Fruit fly (Drosophila melanogaster) S2 (cell line): ENCODE measurements around the gene CG13048.

ENCODE experiments used
- CG8478 ChIP-seq: fragments of >200 bp; optimal IDR thresholded peaks from 2 replicates; lab custom pipeline; 2018
- CTCF ChIP-seq, 2 experiments: fragments of >200 bp; optimal IDR thresholded peaks; 2 replicates each; lab custom pipeline; 2018

The CG13048 gene

dm6 chr3L:16305820-16306650 is 22.3 kb upstream of the CG13048 start, which contains the start of the genes CG13043 and CG13063:
Gene CG13043, minus strand, starts transcription at chr3L:16305870.
Gene CG13063, plus strand, starts transcription at chr3L:16306600.
- TF ChIP-seq CG8478 (lab: Kevin White, UChicago): no peak
- TF ChIP-seq CTCF (optimal IDR thresholded peaks at IDR 0.05; lab: Kevin White, UChicago): no peak

dm6 chr3L:16303982-16304381 is 20.3 kb upstream of the CG13048 start, which contains the start of gene CG43249:
Gene CG43249, plus strand, starts transcription at chr3L:16304282.
- no peak for TF ChIP-seq CTCF (optimal IDR thresholded peaks at IDR 0.05; lab: Kevin White, UChicago)
- TF ChIP-seq CG8478 (lab: Kevin White, UChicago): no peak

- no peak for TF ChIP-seq CTCF (optimal IDR thresholded peaks at IDR 0.05; lab: Kevin White, UChicago)
- no peak for TF ChIP-seq CG8478 (lab: Kevin White, UChicago)
Measured at dm6 chr3L:16303078-16303477, 19.4 kb upstream of the CG13048 start, which contains the start of gene CG13044. Gene CG13044, minus strand, starts transcription at chr3L:16303178.

- no peak for TF ChIP-seq CTCF (optimal IDR thresholded peaks at IDR 0.05; lab: Kevin White, UChicago)
- no peak for TF ChIP-seq CG8478 (lab: Kevin White, UChicago)
Measured at dm6 chr3L:16301153-16301552, 17.4 kb upstream of the CG13048 start, which contains the start of gene CG4982. Gene CG4982, plus strand, starts transcription at chr3L:16301453.

- TF ChIP-seq CTCF (optimal IDR thresholded peaks at IDR 0.05; lab: Kevin White, UChicago) (no peak), CG8478 (lab: Kevin White, UChicago) (no peak)
Measured at dm6 chr3L:16295447-16295846, 11.7 kb upstream of the CG13048 start, which contains the start of gene CG4962. Gene CG4962, minus strand, starts transcription at chr3L:16295547.

dm6 chr3L:16291678-16292077 is 8.0 kb upstream of the CG13048 start:
- TF ChIP-seq CG8478 (lab: Kevin White, UChicago) (no peak), CTCF (optimal IDR thresholded peaks at IDR 0.05; lab: Kevin White, UChicago) (no peak)

- no peak for TF ChIP-seq CTCF (optimal IDR thresholded peaks at IDR 0.05; lab: Kevin White, UChicago)
- no peak for TF ChIP-seq CG8478 (lab: Kevin White, UChicago)
Measured at dm6 chr3L:16290850-16291249, 7.1 kb upstream of the CG13048 start, which contains the start of gene CG13045. Gene CG13045, minus strand, starts transcription at chr3L:16290950.

- TF ChIP-seq CG8478 (lab: Kevin White, UChicago) (no peak), CTCF (optimal IDR thresholded peaks at IDR 0.05; lab: Kevin White, UChicago) (no peak)
Measured at dm6 chr3L:16289067-16289466, 5.3 kb upstream of the CG13048 start.

dm6 chr3L:16288322-16288721 is 4.6 kb upstream of the CG13048 start, which contains the start of gene CG13046:
Gene CG13046, minus strand, starts transcription at chr3L:16288422.
- TF ChIP-seq CTCF (optimal IDR thresholded peaks at IDR 0.05; lab: Kevin White, UChicago): no peak
- TF ChIP-seq CG8478 (lab: Kevin White, UChicago): no peak

- TF ChIP-seq CTCF (optimal IDR thresholded peaks at IDR 0.05; lab: Kevin White, UChicago) (no peak), CG8478 (lab: Kevin White, UChicago) (no peak)
Measured at dm6 chr3L:16286258-16286657, 2.5 kb upstream of the CG13048 start.

- TF ChIP-seq CG8478 (lab: Kevin White, UChicago) (no peak), CTCF (optimal IDR thresholded peaks at IDR 0.05; lab: Kevin White, UChicago) (no peak)
Measured at dm6 chr3L:16285346-16285911, 1.7 kb upstream of the CG13048 start, which contains the start of gene CG13047. Gene CG13047, minus strand, starts transcription at chr3L:16285396.

dm6 chr3L:16281880-16282556 is 1.7 kb downstream of the CG13048 start, which contains the start of gene CG13049:
Gene CG13049, minus strand, starts transcription at chr3L:16281930.
- no peak for TF ChIP-seq CG8478 (lab: Kevin White, UChicago)
- TF ChIP-seq CTCF (optimal IDR thresholded peaks at IDR 0.05; lab: Kevin White, UChicago): no peak

- TF ChIP-seq CTCF (optimal IDR thresholded peaks at IDR 0.05; lab: Kevin White, UChicago) (no peak), CG8478 (lab: Kevin White, UChicago) (no peak)
Measured at dm6 chr3L:16279987-16280454, 3.7 kb downstream of the CG13048 start, which contains the start of gene CG13064. Gene CG13064, plus strand, starts transcription at chr3L:16280404.

dm6 chr3L:16279171-16279570 is 4.5 kb downstream of the CG13048 start, which contains the start of gene CG13050:
Gene CG13050, minus strand, starts transcription at chr3L:16279271.
- TF ChIP-seq CTCF (optimal IDR thresholded peaks at IDR 0.05; lab: Kevin White, UChicago): no peak
- TF ChIP-seq CG8478 (lab: Kevin White, UChicago): no peak
